Worm (Caenorhabditis elegans): Measurements from ENCODE around the gene ZK218.3.

DNA sequence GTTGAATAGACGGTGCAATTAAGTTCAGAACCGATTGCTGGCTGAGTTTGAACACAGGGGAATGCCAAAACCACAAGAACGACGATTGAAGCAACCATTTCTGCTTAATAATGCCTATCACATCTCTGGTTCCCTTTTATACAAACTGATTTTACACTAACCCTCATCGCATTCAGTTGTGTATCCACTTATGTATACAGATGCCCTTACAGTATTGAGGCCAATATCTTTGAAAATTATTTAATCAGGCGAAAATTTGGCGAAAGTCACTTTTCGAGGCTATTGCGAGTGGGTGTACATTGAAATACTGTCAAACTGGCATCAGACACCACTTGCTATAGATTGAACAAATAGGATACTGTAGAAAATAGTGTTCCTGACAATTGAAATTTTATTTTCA, at the start of gene ZK218.3, which contains the start of gene ZK218.4:
- TF ChIP-seq unc-39 (tag; optimal IDR thresholded peaks at IDR 0.05) (no peak), ztf-4 (tag; optimal IDR thresholded peaks at IDR 0.05) (no peak), elt-1 (tag; optimal IDR thresholded peaks at IDR 0.05) (no peak), lin-39 (tag; optimal IDR thresholded peaks at IDR 0.05) (no peak)

All from whole organism, L2 larva.